Fruit fly (Drosophila melanogaster) whole organism, embryonic: Measurements from ENCODE around the gene Lasp.
A peak's percentile ranks its signal among the peaks of the same experiment; 100 is the strongest.

Experiments used
- Asciz ChIP-seq: fragments of 200-800 bp; sonication (Bioruptor generic); optimal IDR thresholded peaks from 2 replicates; lab custom pipeline; 2017; ENCODE audit warnings: missing biosample characterization, mild to moderate bottlenecking, missing genetic modification characterization, missing genetic modification reagents
- CG2120 ChIP-seq: fragments of 200-800 bp; sonication (Bioruptor generic); optimal IDR thresholded peaks from 3 replicates; lab custom pipeline; 2016; ENCODE audit warnings: missing biosample characterization, missing genetic modification characterization
- CG31365 ChIP-seq: fragments of 200-800 bp; sonication (Bioruptor generic); optimal IDR thresholded peaks from 2 replicates; lab custom pipeline; 2018; ENCODE audit warnings: missing biosample characterization, mild to moderate bottlenecking, missing genetic modification characterization
- CG34376 ChIP-seq: fragments of 200-800 bp; sonication (Bioruptor generic); optimal IDR thresholded peaks from 2 replicates; lab custom pipeline; 2018; ENCODE audit warnings: missing biosample characterization, mild to moderate bottlenecking, missing genetic modification characterization
- Drgx ChIP-seq: fragments of 200-800 bp; sonication (Bioruptor generic); IDR thresholded peaks from 2 replicates; pipeline ENCODE4 v1.3.6; 2022; ENCODE audit warnings: missing biosample characterization, missing genetic modification characterization
- Elba2 ChIP-seq: fragments of 200-800 bp; sonication (Bioruptor generic); optimal IDR thresholded peaks from 3 replicates; lab custom pipeline; 2016; ENCODE audit warnings: missing biosample characterization, missing genetic modification characterization
- Ets97D ChIP-seq: fragments of 200-800 bp; sonication (Bioruptor generic); optimal IDR thresholded peaks from 3 replicates; lab custom pipeline; 2016; ENCODE audit warnings: missing biosample characterization, missing genetic modification characterization
- HmgD ChIP-seq: fragments of 200-800 bp; sonication (Bioruptor generic); optimal IDR thresholded peaks from 3 replicates; lab custom pipeline; 2016; ENCODE audit warnings: missing biosample characterization, missing genetic modification characterization
- Side ChIP-seq: fragments of 200-800 bp; sonication (Bioruptor generic); optimal IDR thresholded peaks from 2 replicates; lab custom pipeline; 2016; ENCODE audit warnings: missing biosample characterization, missing genetic modification characterization
- chinmo ChIP-seq: fragments of 200-800 bp; sonication (Bioruptor generic); IDR thresholded peaks from 4 replicates; pipeline ENCODE4 v1.3.6; 2022; ENCODE audit warnings: missing biosample characterization, missing genetic modification characterization; ENCODE audit not compliant: partially characterized antibody

DNA sequence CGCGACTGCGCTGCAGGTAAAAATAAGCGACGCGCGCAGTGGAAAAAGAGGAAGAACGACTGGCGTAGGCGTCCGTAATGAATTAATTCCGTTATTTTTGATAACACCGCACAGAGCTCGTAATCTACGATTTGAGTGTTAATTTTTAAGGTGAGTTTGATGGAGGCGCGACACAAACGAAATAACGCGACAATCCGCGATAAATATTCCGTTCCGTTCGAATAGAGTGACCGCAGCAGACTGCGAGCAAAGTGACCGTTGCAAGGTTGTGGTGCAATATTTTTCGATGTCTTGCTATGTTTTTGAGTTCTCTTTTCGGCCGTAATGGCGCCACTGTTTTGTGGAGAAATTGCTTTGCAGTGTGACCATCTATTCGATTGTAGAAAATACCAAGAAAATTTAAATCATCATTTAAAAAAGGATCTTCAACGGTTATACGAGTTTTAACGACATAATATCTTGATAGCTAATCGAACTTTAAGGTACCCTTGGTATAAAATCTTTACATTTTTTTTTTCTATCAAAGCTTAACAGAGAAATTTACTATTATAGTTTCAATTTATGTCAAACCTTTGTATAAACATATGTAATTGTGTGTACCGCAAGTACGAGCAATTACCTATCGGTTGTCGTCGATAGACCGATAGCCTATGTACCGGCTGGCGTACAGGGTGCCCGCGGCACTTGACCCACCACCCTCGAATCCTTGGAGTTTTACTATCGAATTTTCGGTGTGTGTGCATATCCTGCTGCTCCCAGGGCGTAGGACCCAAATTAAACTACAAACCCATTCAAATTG, at the start of gene Lasp, which contains the start of the genes CG43954 and Dab:
- TF ChIP-seq Asciz (GFP tag; lab: Kevin White, UChicago) (peak; percentile 13), Elba2 (GFP tag; lab: Kevin White, UChicago) (peak; percentile 70), CG34376 (GFP tag; lab: Kevin White, UChicago) (peak; percentile 71), chinmo (GFP tag; lab: Robert Waterston, UW) (peak; percentile 99), CG2120 (no peak), Side (GFP tag; lab: Kevin White, UChicago) (no peak), Drgx (GFP tag; lab: Robert Waterston, UW) (no peak), CG31365 (tag; lab: Kevin White, UChicago) (peak; percentile 32), HmgD (GFP tag; lab: Kevin White, UChicago) (no peak), Ets97D (GFP tag; lab: Kevin White, UChicago) (peak; percentile 82)
